Worm (Caenorhabditis elegans) whole organism, L1 larva: ENCODE data around the gene chk-1.

Experiments used
- C16A3.4 ChIP-seq: fragments of 150-350 bp; optimal IDR thresholded peaks from 2 replicates; lab custom pipeline; 2014; ENCODE audit warnings: missing biosample characterization, missing genetic modification characterization
- aly-2 ChIP-seq: fragments of 150-350 bp; optimal IDR thresholded peaks from 2 replicates; lab custom pipeline; 2014; ENCODE audit warnings: missing biosample characterization, missing genetic modification characterization
- blmp-1 ChIP-seq: fragments of 150-350 bp; optimal IDR thresholded peaks from 2 replicates; lab custom pipeline; 2014; ENCODE audit warnings: missing biosample characterization, missing genetic modification characterization
- ceh-82 ChIP-seq, 3 experiments: fragments of 150-350 bp in 1 of 3; sonication (generic microtip) in 2 of 3; optimal IDR thresholded peaks; 2 replicates each; lab custom pipeline; 2014 to 2017; ENCODE audit warnings: missing biosample characterization in 3 of 3, missing genetic modification characterization in 3 of 3
- ceh-88 ChIP-seq: fragments of 200-800 bp; sonication (Bioruptor generic); IDR thresholded peaks from 2 replicates; pipeline ENCODE4 v1.3.6; 2022; ENCODE audit warnings: missing genetic modification characterization, missing compliant biosample characterization
- dsc-1 ChIP-seq: sonication (generic microtip); optimal IDR thresholded peaks from 2 replicates; lab custom pipeline; 2016; ENCODE audit warnings: mild to moderate bottlenecking, missing genetic modification characterization, missing compliant biosample characterization
- efl-1 ChIP-seq, 4 experiments: fragments of 150-350 bp; optimal IDR thresholded peaks in 3 of 4; peaks in 1 of 4; 1 replicate in 1 of 4; 2 replicates in 3 of 4; lab custom pipeline; 2014; ENCODE audit warnings: missing biosample characterization in 2 of 4, missing genetic modification characterization in 2 of 4, missing genetic modification reagents in 2 of 4
- elt-2 ChIP-seq: sonication (generic microtip); optimal IDR thresholded peaks from 2 replicates; lab custom pipeline; 2016; ENCODE audit warnings: missing genetic modification characterization, mild to moderate bottlenecking, inconsistent platforms, missing compliant biosample characterization, missing genetic modification reagents
- elt-3 ChIP-seq, 6 experiments: fragments of 150-350 bp in 1 of 6; sonication (generic microtip); optimal IDR thresholded peaks; 2 replicates each; lab custom pipeline; 2017 to 2018; ENCODE audit warnings: missing biosample characterization in 6 of 6, missing genetic modification characterization in 6 of 6, inconsistent platforms in 1 of 6
- ets-5 ChIP-seq: fragments of 200-800 bp; sonication (Bioruptor generic); IDR thresholded peaks from 2 replicates; pipeline ENCODE4 v1.3.6; 2022; ENCODE audit warnings: missing genetic modification characterization, missing compliant biosample characterization
- fkh-10 ChIP-seq: sonication (generic microtip); optimal IDR thresholded peaks from 2 replicates; lab custom pipeline; 2017; ENCODE audit warnings: missing biosample characterization, missing genetic modification reagents, missing genetic modification characterization
- fkh-8 ChIP-seq: sonication (generic microtip); optimal IDR thresholded peaks from 2 replicates; lab custom pipeline; 2016; ENCODE audit warnings: mild to moderate bottlenecking, missing genetic modification characterization, missing compliant biosample characterization
- hpl-2 ChIP-seq: fragments of 150-350 bp; optimal IDR thresholded peaks from 2 replicates; lab custom pipeline; 2014; ENCODE audit warnings: missing biosample characterization, missing genetic modification reagents, missing genetic modification characterization
- lin-13 ChIP-seq: fragments of 150-350 bp; optimal IDR thresholded peaks from 2 replicates; lab custom pipeline; 2014; ENCODE audit warnings: missing biosample characterization, missing genetic modification reagents, missing genetic modification characterization
- lin-14 ChIP-seq: fragments of 200-800 bp; sonication (Bioruptor generic); optimal IDR thresholded peaks from 2 replicates; lab custom pipeline; 2018; ENCODE audit warnings: mild to moderate bottlenecking, missing genetic modification characterization, moderate library complexity, missing compliant biosample characterization
- lin-15B ChIP-seq: fragments of 150-350 bp; sonication (generic microtip); optimal IDR thresholded peaks from 3 replicates; lab custom pipeline; 2014; ENCODE audit warnings: missing biosample characterization, missing genetic modification characterization
- lin-35 ChIP-seq, 2 experiments: fragments of 150-350 bp; optimal IDR thresholded peaks; 2 replicates each; lab custom pipeline; 2014; ENCODE audit warnings: missing biosample characterization in 2 of 2, missing genetic modification characterization in 2 of 2, missing genetic modification reagents in 2 of 2
- lin-39 ChIP-seq: fragments of 150-350 bp; optimal IDR thresholded peaks from 2 replicates; lab custom pipeline; 2014; ENCODE audit warnings: missing biosample characterization, missing genetic modification reagents, missing genetic modification characterization
- mdl-1 ChIP-seq, 2 experiments: fragments of 150-350 bp; optimal IDR thresholded peaks; 2 replicates each; lab custom pipeline; 2014 to 2017; ENCODE audit warnings: missing biosample characterization in 2 of 2, missing genetic modification characterization in 2 of 2, inconsistent platforms in 1 of 2
- mef-2 ChIP-seq: fragments of 150-350 bp; optimal IDR thresholded peaks from 2 replicates; lab custom pipeline; 2014; ENCODE audit warnings: missing biosample characterization, missing genetic modification characterization
- nhr-11 ChIP-seq: fragments of 150-350 bp; optimal IDR thresholded peaks from 2 replicates; lab custom pipeline; 2014; ENCODE audit warnings: missing biosample characterization, missing genetic modification characterization
- nhr-12 ChIP-seq: sonication (generic microtip); optimal IDR thresholded peaks from 2 replicates; lab custom pipeline; 2017; ENCODE audit warnings: missing biosample characterization, missing genetic modification characterization
- nhr-19 ChIP-seq: fragments of 200-800 bp; sonication (Bioruptor generic); conservative IDR thresholded peaks from 2 replicates; pipeline ENCODE4 v1.3.6; 2022; ENCODE audit warnings: missing genetic modification characterization, missing compliant biosample characterization
- nhr-20 ChIP-seq: sonication (generic microtip); optimal IDR thresholded peaks from 2 replicates; lab custom pipeline; 2016; ENCODE audit warnings: mild to moderate bottlenecking, missing genetic modification characterization, missing compliant biosample characterization
- nhr-71 ChIP-seq: sonication (generic microtip); optimal IDR thresholded peaks from 2 replicates; lab custom pipeline; 2016; ENCODE audit warnings: mild to moderate bottlenecking, missing genetic modification characterization, moderate library complexity, missing compliant biosample characterization
- nhr-76 ChIP-seq: sonication (generic microtip); optimal IDR thresholded peaks from 2 replicates; lab custom pipeline; 2017; ENCODE audit warnings: missing biosample characterization, missing genetic modification characterization
- nhr-77 ChIP-seq: fragments of 150-350 bp; optimal IDR thresholded peaks from 2 replicates; lab custom pipeline; 2014; ENCODE audit warnings: missing biosample characterization, missing genetic modification characterization
- nhr-85 ChIP-seq: sonication (generic microtip); peaks from one replicate; lab custom pipeline; 2016; ENCODE audit warnings: missing genetic modification characterization, inconsistent platforms, missing compliant biosample characterization
- pag-3 ChIP-seq: sonication (generic microtip); optimal IDR thresholded peaks from 2 replicates; lab custom pipeline; 2017; ENCODE audit warnings: missing genetic modification characterization, mild to moderate bottlenecking, missing compliant biosample characterization, antibody characterized with exemption, borderline replicate concordance; ENCODE audit not compliant: insufficient read depth
- pax-3 ChIP-seq: fragments of 200-800 bp; sonication (Bioruptor generic); optimal IDR thresholded peaks from 2 replicates; lab custom pipeline; 2018; ENCODE audit warnings: mild to moderate bottlenecking, missing genetic modification characterization, moderate library complexity, missing compliant biosample characterization
- snu-23 ChIP-seq: sonication (generic microtip); optimal IDR thresholded peaks from 2 replicates; lab custom pipeline; 2016; ENCODE audit warnings: missing genetic modification characterization, missing compliant biosample characterization
- sptf-1 ChIP-seq: fragments of 150-350 bp; optimal IDR thresholded peaks from 2 replicates; lab custom pipeline; 2014; ENCODE audit warnings: missing biosample characterization, missing genetic modification characterization
- sup-37 ChIP-seq: fragments of 200-800 bp; sonication (Bioruptor generic); optimal IDR thresholded peaks from 2 replicates; lab custom pipeline; 2018; ENCODE audit warnings: mild to moderate bottlenecking, missing genetic modification characterization, missing compliant biosample characterization
- zag-1 ChIP-seq: fragments of 150-350 bp; optimal IDR thresholded peaks from 2 replicates; lab custom pipeline; 2014; ENCODE audit warnings: missing biosample characterization, missing genetic modification characterization
- zip-4 ChIP-seq: fragments of 200-800 bp; sonication (Bioruptor generic); optimal IDR thresholded peaks from 2 replicates; lab custom pipeline; 2018; ENCODE audit warnings: mild to moderate bottlenecking, missing genetic modification characterization, moderate library complexity, missing compliant biosample characterization
- ztf-11 ChIP-seq, 2 experiments: sonication (generic microtip); optimal IDR thresholded peaks; 2 replicates each; lab custom pipeline; 2016 to 2017; ENCODE audit warnings: missing genetic modification characterization in 2 of 2, missing biosample characterization in 1 of 2, missing compliant biosample characterization in 1 of 2
- ztf-4 ChIP-seq: fragments of 150-350 bp; optimal IDR thresholded peaks from 2 replicates; lab custom pipeline; 2014; ENCODE audit warnings: missing biosample characterization, missing genetic modification characterization

The chk-1 gene

ce11 chrV:3788538-3788937 is 29.3 kb upstream of the chk-1 start:
- TF ChIP-seq efl-1 (optimal IDR thresholded peaks at IDR 0.05; lab: Kevin White, UChicago): no peak
- peak in 1 of 2 experiments; percentile 64 for TF ChIP-seq efl-1 (GFP tag; optimal IDR thresholded peaks at IDR 0.05 in 1 of 2; lab: Kevin White, UChicago)
- no peak for TF ChIP-seq lin-15B (tag; lab: Kevin White, UChicago)
- peak; percentile 56 for TF ChIP-seq lin-14 (GFP tag; lab: Kevin White, UChicago)
- TF ChIP-seq sup-37 (GFP tag; lab: Kevin White, UChicago): no peak
- TF ChIP-seq pax-3: peak; percentile 1
- no peak for TF ChIP-seq nhr-19 (GFP tag; lab: Robert Waterston, UW)
- no peak for TF ChIP-seq ztf-11 (tag; optimal IDR thresholded peaks at IDR 0.05; lab: Kevin White, UChicago)
- no peak for TF ChIP-seq nhr-12 (tag; lab: Kevin White, UChicago)
- TF ChIP-seq mef-2 (tag; lab: Kevin White, UChicago): no peak
- no peak for TF ChIP-seq zip-4 (GFP tag; lab: Kevin White, UChicago)
- no peak for TF ChIP-seq nhr-77
- TF ChIP-seq fkh-10 (GFP tag; lab: Kevin White, UChicago): peak; percentile 79
- peak; percentile 32 for TF ChIP-seq fkh-8

ce11 chrV:3784167-3784734 is 25.0 kb upstream of the chk-1 start, which contains the start of gene R08F11.1:
Gene R08F11.1, minus strand, starts transcription at chrV:3784217.
- no peak for TF ChIP-seq pag-3 (tag; lab: Kevin White, UChicago)
- TF ChIP-seq C16A3.4 (tag; lab: Kevin White, UChicago): no peak
- no peak for TF ChIP-seq nhr-76 (tag; lab: Kevin White, UChicago)
- peak; percentile 62 for TF ChIP-seq elt-2 (tag; lab: Kevin White, UChicago)
- TF ChIP-seq snu-23 (GFP tag; lab: Kevin White, UChicago): no peak

ce11 chrV:3776946-3777345 is 17.7 kb upstream of the chk-1 start:
- no peak for TF ChIP-seq ceh-88
- TF ChIP-seq blmp-1: peak; percentile 43
- peak in 1 of 6 experiments; percentile 12 for TF ChIP-seq elt-3 (tag; optimal IDR thresholded peaks at IDR 0.05; lab: Kevin White, UChicago)
- TF ChIP-seq lin-13 (GFP tag; lab: Kevin White, UChicago): no peak
- TF ChIP-seq ceh-82 (tag; optimal IDR thresholded peaks at IDR 0.05; lab: Kevin White, UChicago): no peak
- no peak for TF ChIP-seq hpl-2
- peak; percentile 69 for TF ChIP-seq nhr-85 (tag; lab: Kevin White, UChicago)
- peak; percentile 32 for TF ChIP-seq snu-23 (GFP tag; lab: Kevin White, UChicago)
- peak; percentile 61 for TF ChIP-seq elt-2 (tag; lab: Kevin White, UChicago)
- peak in 1 of 2 experiments; percentile 28 for TF ChIP-seq mdl-1 (tag; optimal IDR thresholded peaks at IDR 0.05; lab: Kevin White, UChicago)
- TF ChIP-seq efl-1 (optimal IDR thresholded peaks at IDR 0.05; lab: Kevin White, UChicago): no peak
- peak in 1 of 2 experiments; percentile 87 for TF ChIP-seq efl-1 (GFP tag; optimal IDR thresholded peaks at IDR 0.05 in 1 of 2; lab: Kevin White, UChicago)
- peak; percentile 33 for TF ChIP-seq nhr-20 (tag; lab: Kevin White, UChicago)
- TF ChIP-seq lin-35 (GFP tag; optimal IDR thresholded peaks at IDR 0.05; lab: Kevin White, UChicago): peak in 1 of 2 experiments; percentile 37
- TF ChIP-seq lin-14 (GFP tag; lab: Kevin White, UChicago): peak; percentile 51

- TF ChIP-seq ceh-88: no peak
- no peak for TF ChIP-seq elt-3 (tag; optimal IDR thresholded peaks at IDR 0.05; lab: Kevin White, UChicago)
- no peak for TF ChIP-seq sup-37 (GFP tag; lab: Kevin White, UChicago)
- TF ChIP-seq aly-2 (tag; lab: Kevin White, UChicago): no peak
- no peak for TF ChIP-seq snu-23 (GFP tag; lab: Kevin White, UChicago)
- no peak for TF ChIP-seq C16A3.4 (tag; lab: Kevin White, UChicago)
- no peak for TF ChIP-seq pag-3 (tag; lab: Kevin White, UChicago)
- no peak for TF ChIP-seq zag-1 (tag; lab: Kevin White, UChicago)
- TF ChIP-seq lin-39: no peak
- TF ChIP-seq nhr-11 (tag; lab: Kevin White, UChicago): no peak
- no peak for TF ChIP-seq pax-3
- TF ChIP-seq dsc-1 (tag; lab: Kevin White, UChicago): no peak
- TF ChIP-seq lin-15B (tag; lab: Kevin White, UChicago): no peak
- TF ChIP-seq nhr-71 (tag; lab: Kevin White, UChicago): no peak
- TF ChIP-seq zip-4 (GFP tag; lab: Kevin White, UChicago): no peak
- TF ChIP-seq ztf-4 (tag; lab: Kevin White, UChicago): no peak
- TF ChIP-seq sptf-1 (tag; lab: Kevin White, UChicago): no peak
- no peak for TF ChIP-seq ets-5 (GFP tag; lab: Robert Waterston, UW)
- TF ChIP-seq, all 84 proteins: peak for 0
These were observed 16.9 kb upstream of the chk-1 start, which contains the start of gene cysl-3 for ce11 chrV:3776086-3776589. Gene cysl-3, minus strand, starts transcription at chrV:3776136.
